Fruit fly (Drosophila melanogaster): Measurements from ENCODE around the gene hng3.

The hng3 gene

dm6 chr3L:796926-797802, 41.9 kb upstream of the hng3 start (continued):
- TF ChIP-seq CG6765 (GFP tag; optimal IDR thresholded peaks at IDR 0.05) (peak; percentile 33), CG18599 (GFP tag; optimal IDR thresholded peaks at IDR 0.05) (peak; percentile 90), Taf1 (GFP tag; IDR thresholded peaks at IDR 0.05) (peak; percentile 45; the same call in 1 of the 2 replicates), fd3F (GFP tag; optimal IDR thresholded peaks at IDR 0.05) (no peak), Poxn (GFP tag; IDR thresholded peaks at IDR 0.05) (no peak), emc (GFP tag; optimal IDR thresholded peaks at IDR 0.05) (no peak), HHEX (GFP tag; optimal IDR thresholded peaks at IDR 0.05) (peak; percentile 55), CG4617 (GFP tag; optimal IDR thresholded peaks at IDR 0.05; ENCODE audit: borderline replicate concordance) (no peak), ems (GFP tag; optimal IDR thresholded peaks at IDR 0.05) (no peak), rib (GFP tag; IDR thresholded peaks at IDR 0.05) (no peak), CTCF (GFP tag; optimal IDR thresholded peaks at IDR 0.05) (no peak), CG6654 (GFP tag; optimal IDR thresholded peaks at IDR 0.05) (peak; percentile 21), ato (GFP tag; IDR thresholded peaks at IDR 0.05; ENCODE audit: partially characterized antibody) (no peak), ttk (GFP tag; IDR thresholded peaks at IDR 0.05) (peak; percentile 61; the same call in 1 of the 2 replicates), CG8765 (GFP tag; IDR thresholded peaks at IDR 0.05) (no peak), CG7987 (GFP tag; optimal IDR thresholded peaks at IDR 0.05) (peak; percentile 36), CG10431 (GFP tag; optimal IDR thresholded peaks at IDR 0.05) (no peak), Sry-δ (GFP tag; optimal IDR thresholded peaks at IDR 0.05) (no peak), gsb-n (tag; optimal IDR thresholded peaks at IDR 0.05) (peak; percentile 54), Dad (GFP tag; optimal IDR thresholded peaks at IDR 0.05) (no peak), Dref (GFP tag; IDR thresholded peaks at IDR 0.05) (no peak), Adf1 (GFP tag; IDR thresholded peaks at IDR 0.05) (no peak), PHDP (tag; optimal IDR thresholded peaks at IDR 0.05) (peak; percentile 54), CG12219 (GFP tag; optimal IDR thresholded peaks at IDR 0.05) (peak; percentile 6), cas (GFP tag; IDR thresholded peaks at IDR 0.05) (no peak), CG5180 (GFP tag; optimal IDR thresholded peaks at IDR 0.05) (peak; percentile 44), CG5953 (GFP tag; IDR thresholded peaks at IDR 0.05) (0 out of 2 replicates have a peak, but pooled peaks have one; percentile 35), CG15601 (tag; optimal IDR thresholded peaks at IDR 0.05) (peak; percentile 49), Mad (GFP tag; optimal IDR thresholded peaks at IDR 0.05) (no peak), org-1 (GFP tag; optimal IDR thresholded peaks at IDR 0.05) (peak; percentile 43), ac (GFP tag; optimal IDR thresholded peaks at IDR 0.05) (no peak), h (optimal IDR thresholded peaks at IDR 0.05) (no peak), wdn (GFP tag; IDR thresholded peaks at IDR 0.05) (no peak), CG12299 (tag; optimal IDR thresholded peaks at IDR 0.05) (no peak), trh (GFP tag; optimal IDR thresholded peaks at IDR 0.05) (no peak), CG32532 (GFP tag; IDR thresholded peaks at IDR 0.05) (peak; percentile 71), hth (optimal IDR thresholded peaks at IDR 0.05) (no peak), CG10274 (GFP tag; optimal IDR thresholded peaks at IDR 0.05) (no peak), maf-S (GFP tag; optimal IDR thresholded peaks at IDR 0.05) (no peak), Dip3 (GFP tag; optimal IDR thresholded peaks at IDR 0.05) (no peak), nerfin-2 (GFP tag; IDR thresholded peaks at IDR 0.05; ENCODE audit: partially characterized antibody) (no peak), cato (GFP tag; optimal IDR thresholded peaks at IDR 0.05; ENCODE audit: borderline replicate concordance) (no peak), psq (GFP tag; optimal IDR thresholded peaks at IDR 0.05) (no peak), CG33557 (GFP tag; optimal IDR thresholded peaks at IDR 0.05) (no peak), CG7556 (GFP tag; optimal IDR thresholded peaks at IDR 0.05) (peak; percentile 68), luna (GFP tag; optimal IDR thresholded peaks at IDR 0.05) (no peak), ash1 (GFP tag; optimal IDR thresholded peaks at IDR 0.05) (no peak), CG8388 (GFP tag; optimal IDR thresholded peaks at IDR 0.05) (peak; percentile 50), Ptx1 (GFP tag; IDR thresholded peaks at IDR 0.05) (peak; percentile 81), CG2202 (tag; optimal IDR thresholded peaks at IDR 0.05) (no peak), grau (tag; optimal IDR thresholded peaks at IDR 0.05) (peak; percentile 59)

Data from whole organism, embryonic.